Worm (Caenorhabditis elegans): ENCODE measurements around the gene hcp-1.

The hcp-1 gene

ce11 chrV:6551707-6552390, 42.1 kb upstream of the hcp-1 start, which contains the start of gene twk-10 (continued):
- TF ChIP-seq somi-1 (GFP tag; optimal IDR thresholded peaks at IDR 0.05) (no peak), ceh-91 (GFP tag; IDR thresholded peaks at IDR 0.05) (no peak), F22D6.2 (tag; optimal IDR thresholded peaks at IDR 0.05) (no peak), F57C9.4 (tag; optimal IDR thresholded peaks at IDR 0.05) (no peak), F52B5.7 (tag; optimal IDR thresholded peaks at IDR 0.05) (no peak), ztf-6 (GFP tag; IDR thresholded peaks at IDR 0.05) (no peak), lir-1 (GFP tag; conservative IDR thresholded peaks at IDR 0.05) (no peak), sptf-2 (GFP tag; optimal IDR thresholded peaks at IDR 0.05) (no peak), egl-44 (GFP tag; IDR thresholded peaks at IDR 0.05) (no peak), ztf-3 (GFP tag; optimal IDR thresholded peaks at IDR 0.05) (no peak), sea-2 (GFP tag; IDR thresholded peaks at IDR 0.05) (no peak), chd-7 (tag; optimal IDR thresholded peaks at IDR 0.05) (no peak), C06A6.2 (GFP tag; conservative IDR thresholded peaks at IDR 0.05) (no peak), hrde-1 (tag; optimal IDR thresholded peaks at IDR 0.05; ENCODE audit: borderline replicate concordance) (peak; percentile 4), die-1 (tag; optimal IDR thresholded peaks at IDR 0.05) (peak; percentile 78), mxl-1 (tag; optimal IDR thresholded peaks at IDR 0.05) (no peak), rec-8 (tag; optimal IDR thresholded peaks at IDR 0.05) (peak in 1 of 2 experiments; percentile 73), ceh-27 (GFP tag; optimal IDR thresholded peaks at IDR 0.05) (no peak), lsy-27 (tag; optimal IDR thresholded peaks at IDR 0.05; ENCODE audit: borderline replicate concordance, insufficient read depth) (peak; percentile 51), ceh-58 (GFP tag; IDR thresholded peaks at IDR 0.05) (0 out of 2 replicates have a peak, but pooled peaks have one; percentile 72), unc-130 (GFP tag; optimal IDR thresholded peaks at IDR 0.05) (no peak), B0019.2 (GFP tag; conservative IDR thresholded peaks at IDR 0.05) (no peak), ceh-100 (GFP tag; IDR thresholded peaks at IDR 0.05) (no peak), tlf-1 (GFP tag; optimal IDR thresholded peaks at IDR 0.05) (no peak), lin-26 (GFP tag; IDR thresholded peaks at IDR 0.05) (peak; percentile 86), let-607 (tag; optimal IDR thresholded peaks at IDR 0.05) (peak in 1 of 2 experiments; percentile 42), hmg-1.2 (GFP tag; IDR thresholded peaks at IDR 0.05) (peak; percentile 61), lsl-1 (GFP tag; optimal IDR thresholded peaks at IDR 0.05) (peak; percentile 7), nhr-179 (tag; optimal IDR thresholded peaks at IDR 0.05) (no peak), rpc-1 (optimal IDR thresholded peaks at IDR 0.05) (peak; percentile 86), rpc-1 (tag; optimal IDR thresholded peaks at IDR 0.05) (peak; percentile 93), nhr-80 (tag; optimal IDR thresholded peaks at IDR 0.05) (peak; percentile 24), nhr-120 (GFP tag; IDR thresholded peaks at IDR 0.05) (no peak), egl-18 (GFP tag; IDR thresholded peaks at IDR 0.05) (no peak), egrh-3 (GFP tag; IDR thresholded peaks at IDR 0.05) (no peak), attf-3 (GFP tag; conservative IDR thresholded peaks at IDR 0.05) (no peak), hmg-20 (GFP tag; IDR thresholded peaks at IDR 0.05) (no peak)

ce11 chrV:6554308-6554707, 39.7 kb upstream of the hcp-1 start, which contains the start of gene K04A8.19:
Gene K04A8.19, minus strand, starts transcription at chrV:6554408.
- TF ChIP-seq egl-44 (GFP tag; IDR thresholded peaks at IDR 0.05) (no peak), attf-5 (GFP tag; optimal IDR thresholded peaks at IDR 0.05) (no peak), cebp-2 (GFP tag; IDR thresholded peaks at IDR 0.05) (no peak)
